Worm (Caenorhabditis elegans) whole organism, L4/young adult: ENCODE data around the gene ttr-25.

Experiments used
- W03F9.2 ChIP-seq: fragments of 150-350 bp; optimal IDR thresholded peaks from 2 replicates; lab custom pipeline; 2014; ENCODE audit warnings: missing biosample characterization, missing genetic modification characterization
- dao-5 ChIP-seq: sonication (generic microtip); optimal IDR thresholded peaks from 2 replicates; lab custom pipeline; 2016; ENCODE audit warnings: missing genotype, missing genetic modification characterization, moderate library complexity, missing compliant biosample characterization
- him-1 ChIP-seq: sonication (generic microtip); optimal IDR thresholded peaks from 2 replicates; lab custom pipeline; 2016; ENCODE audit warnings: missing genotype, missing genetic modification reagents, missing genetic modification characterization, missing compliant biosample characterization

ttr-25 gene

ce11 chrV:18573199-18573598 lies 16.7 kb downstream of the ttr-25 start:
- TF ChIP-seq him-1 (tag; lab: Kevin White, UChicago) = no peak
- TF ChIP-seq W03F9.2 (tag; lab: Kevin White, UChicago) = no peak
- TF ChIP-seq dao-5 = no peak

ce11 chrV:18575084-18575483 lies 18.6 kb downstream of the ttr-25 start:
- TF ChIP-seq him-1 (tag; lab: Kevin White, UChicago) = no peak
- no peak for TF ChIP-seq dao-5
- no peak for TF ChIP-seq W03F9.2 (tag; lab: Kevin White, UChicago)

DNA sequence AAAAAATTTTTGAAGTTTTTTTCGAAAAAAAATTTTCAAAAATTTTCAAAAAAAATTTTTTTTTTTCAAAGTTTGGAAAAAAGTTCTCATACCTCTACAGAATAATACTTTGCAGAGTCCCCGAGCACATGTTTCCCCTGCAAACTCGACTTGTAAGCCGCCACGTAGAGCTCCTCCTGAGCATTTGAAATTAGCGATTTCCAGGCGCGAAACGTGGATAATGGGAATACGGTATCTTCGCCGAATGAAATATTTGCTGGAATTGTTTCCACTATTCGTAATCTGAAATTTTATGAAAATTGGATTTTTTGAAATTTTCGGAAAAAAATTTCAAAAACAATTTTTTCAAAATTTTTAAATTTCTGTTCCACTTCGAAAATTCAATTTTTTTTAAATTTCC lies 19.6 kb downstream of the ttr-25 start:
- no peak for TF ChIP-seq W03F9.2 (tag; lab: Kevin White, UChicago)
- TF ChIP-seq him-1 (tag; lab: Kevin White, UChicago) = no peak
- TF ChIP-seq dao-5 = no peak

DNA sequence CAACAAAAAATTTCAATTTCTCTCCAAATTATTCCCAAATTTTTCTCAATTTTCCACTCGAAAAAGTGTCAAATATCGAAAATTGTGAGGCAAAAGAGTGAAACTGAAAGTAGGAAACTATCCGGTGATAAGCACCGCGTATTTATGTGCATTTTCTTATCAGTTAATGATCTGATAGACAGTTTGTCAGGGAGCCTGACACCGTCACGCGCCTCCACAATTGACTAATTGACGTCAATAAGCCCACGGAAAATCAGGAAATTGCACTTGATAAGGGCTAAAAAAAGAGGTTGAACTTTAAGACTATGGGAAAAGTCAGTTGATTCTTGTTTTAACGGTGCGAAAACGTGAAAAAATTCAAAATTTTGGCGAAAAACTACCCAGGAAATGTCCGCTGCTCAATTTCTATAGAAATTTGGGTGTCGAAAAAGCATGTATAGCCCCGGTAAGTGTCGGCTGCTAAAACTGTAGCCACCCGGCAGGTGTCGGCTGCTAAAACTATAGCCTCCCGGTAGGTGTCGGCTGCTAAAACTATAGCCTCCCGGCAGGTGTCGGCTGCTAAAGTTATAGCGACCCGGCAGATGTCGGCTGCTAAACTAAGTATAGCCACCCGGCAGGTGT lies 21.1 kb downstream of the ttr-25 start:
- TF ChIP-seq him-1 (tag; lab: Kevin White, UChicago) (no peak), W03F9.2 (tag; lab: Kevin White, UChicago) (no peak), dao-5 (no peak)

- TF ChIP-seq him-1 (tag; lab: Kevin White, UChicago) = no peak
- TF ChIP-seq dao-5 = no peak
Measured at ce11 chrV:18578306-18578705, 21.8 kb downstream of the ttr-25 start.

- TF ChIP-seq W03F9.2 (tag; lab: Kevin White, UChicago) (no peak), dao-5 (no peak), him-1 (tag; lab: Kevin White, UChicago) (no peak)
Measured at ce11 chrV:18579684-18580083, 23.2 kb downstream of the ttr-25 start, which contains the start of gene Y51A2D.13. TSS of gene Y51A2D.13 (minus strand) at chrV:18579784.

DNA sequence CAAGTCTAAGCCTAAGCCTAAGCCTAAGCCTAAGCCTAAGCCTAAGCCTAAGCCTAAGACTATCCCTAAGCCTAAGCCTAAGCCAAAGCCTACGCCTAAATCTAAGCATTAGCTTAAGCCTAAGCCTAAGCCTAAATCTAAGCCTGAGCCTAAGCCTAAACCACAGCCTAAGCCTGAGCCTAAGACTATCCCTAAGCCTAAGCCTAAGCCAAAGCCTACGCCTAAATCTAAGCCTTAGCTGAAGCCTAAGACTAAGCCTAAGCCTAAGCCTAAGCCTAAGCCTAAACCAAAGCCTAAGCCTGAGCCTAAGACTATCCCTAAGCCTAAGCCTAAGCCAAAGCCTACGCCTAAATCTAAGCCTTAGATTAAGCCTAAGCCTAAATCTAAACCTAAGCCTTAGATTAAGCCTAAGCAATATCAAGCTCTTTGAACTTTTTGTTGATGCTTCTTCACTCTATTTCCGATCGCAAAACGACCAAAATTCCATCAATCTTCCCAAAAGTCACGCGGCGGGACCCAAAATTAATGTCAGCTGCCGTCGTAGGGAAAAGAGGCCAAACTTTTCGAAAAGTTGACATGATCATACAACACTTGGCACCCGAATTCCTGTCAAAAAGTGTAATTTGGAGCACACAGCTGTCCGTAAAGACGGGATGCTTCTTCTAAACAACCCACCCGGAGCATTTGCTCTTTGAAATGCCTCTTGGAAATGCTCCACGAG lies 25.0 kb downstream of the ttr-25 start:
- TF ChIP-seq him-1 (tag; lab: Kevin White, UChicago) (no peak), W03F9.2 (tag; lab: Kevin White, UChicago) (no peak), dao-5 (no peak)

DNA sequence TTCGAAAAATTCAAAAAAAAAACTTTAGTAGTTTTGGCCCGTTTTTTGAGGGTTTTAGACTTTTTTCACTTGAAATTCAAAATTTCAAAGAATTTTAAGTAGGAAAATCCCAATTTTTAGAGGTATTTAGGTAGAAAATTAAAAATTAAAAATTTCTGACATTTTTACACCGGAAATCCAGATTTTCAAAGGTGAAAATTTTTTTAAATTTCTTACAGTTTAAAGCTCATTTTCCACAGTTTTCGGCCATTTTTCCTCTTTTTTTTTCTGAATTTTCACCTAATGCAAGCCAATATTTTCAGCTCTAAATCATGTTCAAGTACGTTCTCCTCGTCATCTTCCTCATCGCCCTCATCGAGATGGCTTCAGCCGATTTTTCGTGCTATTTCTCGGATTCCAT lies 25.8 kb downstream of the ttr-25 start, which contains the start of gene txt-14:
Gene txt-14 (plus strand): TSS at position 301 of the 400 bp plus-strand sequence.
- TF ChIP-seq dao-5 (no peak), him-1 (tag; lab: Kevin White, UChicago) (no peak)

- TF ChIP-seq him-1 (tag; lab: Kevin White, UChicago) (no peak), W03F9.2 (tag; lab: Kevin White, UChicago) (no peak)
Measured at ce11 chrV:18585102-18585501, 28.6 kb downstream of the ttr-25 start.

ce11 chrV:18586954-18587353 lies 30.4 kb downstream of the ttr-25 start:
- TF ChIP-seq him-1 (tag; lab: Kevin White, UChicago) = no peak
- TF ChIP-seq dao-5 = no peak
- TF ChIP-seq W03F9.2 (tag; lab: Kevin White, UChicago) = no peak

DNA sequence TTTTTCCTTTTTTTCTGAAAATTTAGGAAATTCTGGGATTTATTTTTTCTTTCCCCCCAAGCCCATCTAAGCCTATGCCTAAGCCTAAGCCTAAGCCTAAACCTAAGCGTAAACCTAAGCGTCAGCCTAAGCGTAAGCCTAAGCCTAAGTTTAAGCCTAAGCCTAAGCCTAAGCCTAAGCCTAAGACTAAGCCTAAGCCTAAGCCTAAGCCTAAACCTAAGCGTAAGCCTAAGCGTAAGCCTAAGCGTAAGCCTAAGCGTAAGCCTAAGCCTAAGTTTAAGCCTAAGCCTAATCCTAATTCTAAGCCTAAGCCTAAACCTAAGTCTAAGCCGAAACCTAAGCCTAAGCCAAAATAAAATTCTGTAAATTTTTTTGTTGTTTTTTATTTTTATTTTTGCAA lies 31.4 kb downstream of the ttr-25 start:
- no peak for TF ChIP-seq dao-5
- no peak for TF ChIP-seq W03F9.2 (tag; lab: Kevin White, UChicago)
- no peak for TF ChIP-seq him-1 (tag; lab: Kevin White, UChicago)

DNA sequence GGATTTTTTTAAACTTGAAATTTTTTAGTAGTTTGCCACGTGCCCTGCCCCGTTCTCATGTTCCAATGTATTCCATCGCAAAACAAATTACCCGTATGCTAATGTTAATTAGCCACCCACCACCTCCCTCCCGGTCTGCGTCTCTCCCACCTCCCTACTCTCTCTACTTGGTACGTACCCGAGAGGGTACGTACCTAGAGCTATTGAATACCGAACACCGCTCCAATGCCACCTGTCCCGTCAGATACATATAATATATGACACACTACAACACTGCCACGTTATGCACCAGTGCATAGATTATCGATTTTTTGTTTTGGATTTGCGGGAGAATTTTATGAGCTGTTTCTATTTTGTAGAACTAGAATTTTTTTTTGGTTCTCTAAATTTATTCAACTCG lies 33.1 kb downstream of the ttr-25 start:
- TF ChIP-seq him-1 (tag; lab: Kevin White, UChicago) (no peak), dao-5 (no peak), W03F9.2 (tag; lab: Kevin White, UChicago) (no peak)

- no peak for TF ChIP-seq W03F9.2 (tag; lab: Kevin White, UChicago)
- no peak for TF ChIP-seq dao-5
- no peak for TF ChIP-seq him-1 (tag; lab: Kevin White, UChicago)
Measured at ce11 chrV:18592448-18592847, 35.9 kb downstream of the ttr-25 start, which contains the start of gene grdn-1. TSS of gene grdn-1 (plus strand) at chrV:18592748.

DNA sequence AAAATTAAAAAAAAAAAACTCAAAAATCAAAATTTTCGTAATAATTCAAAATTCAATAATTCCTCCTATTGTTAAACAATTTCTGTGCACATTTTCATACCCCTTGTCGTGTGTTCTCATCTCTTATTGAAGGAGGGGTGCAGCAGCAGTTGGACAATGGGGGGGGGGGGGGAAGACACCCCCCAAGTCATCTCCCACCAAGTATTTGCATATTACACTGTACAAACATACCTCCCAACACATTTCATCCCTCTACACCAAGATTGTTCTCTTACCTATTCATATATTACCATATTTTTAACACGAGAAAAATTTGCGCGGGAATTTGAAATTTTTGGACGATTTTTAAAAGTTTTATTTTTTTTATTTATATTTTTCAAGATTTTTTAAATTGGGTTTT lies 39.7 kb downstream of the ttr-25 start:
- TF ChIP-seq him-1 (tag; lab: Kevin White, UChicago) = no peak
- TF ChIP-seq dao-5 = no peak
- no peak for TF ChIP-seq W03F9.2 (tag; lab: Kevin White, UChicago)

DNA sequence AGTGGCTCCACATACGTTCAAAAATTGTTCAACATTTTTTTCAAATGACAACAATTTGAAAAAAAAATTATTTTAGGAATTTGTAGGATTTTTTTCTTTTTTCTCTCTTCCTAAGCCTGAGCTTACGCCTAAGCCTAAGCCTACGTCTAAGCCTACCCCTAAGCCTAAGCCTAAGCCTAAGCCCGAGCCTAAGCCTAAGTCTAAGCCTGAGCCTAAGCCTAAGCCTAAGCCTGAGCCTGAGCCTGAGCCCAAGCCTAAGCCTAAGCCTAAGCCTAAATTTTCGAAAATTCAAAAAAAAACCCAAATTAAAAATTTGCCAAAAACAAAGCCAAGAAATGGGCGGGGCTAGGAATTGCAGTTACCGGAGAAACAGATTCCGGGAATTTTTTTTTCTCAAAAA lies 41.3 kb downstream of the ttr-25 start:
- TF ChIP-seq him-1 (tag; lab: Kevin White, UChicago) = no peak
- TF ChIP-seq W03F9.2 (tag; lab: Kevin White, UChicago) = no peak
- TF ChIP-seq dao-5 = no peak
